Fruit fly (Drosophila melanogaster) whole organism, prepupa: ENCODE results near the gene CG9922.
A peak's percentile ranks its signal among the peaks of the same experiment; 100 is the strongest.

Experiments
- Blimp-1 ChIP-seq: fragments of 200-800 bp; sonication (Bioruptor generic); optimal IDR thresholded peaks from 3 replicates; lab custom pipeline; 2017; ENCODE audit warnings: missing biosample characterization, missing genetic modification characterization, mild to moderate bottlenecking, moderate library complexity, missing genetic modification reagents
- CG10631 ChIP-seq: fragments of 200-800 bp; sonication (Bioruptor generic); optimal IDR thresholded peaks from 2 replicates; lab custom pipeline; 2016; ENCODE audit warnings: missing biosample characterization, missing genetic modification characterization
- CG10669 ChIP-seq: fragments of 200-800 bp; sonication (Bioruptor generic); optimal IDR thresholded peaks from 3 replicates; lab custom pipeline; 2018; ENCODE audit warnings: missing biosample characterization, mild to moderate bottlenecking, missing genetic modification characterization, moderate library complexity
- CG11294 ChIP-seq: fragments of 200-800 bp; sonication (Bioruptor generic); IDR thresholded peaks from 2 replicates; pipeline ENCODE4 v1.3.6; 2022; ENCODE audit warnings: missing biosample characterization, missing genetic modification characterization
- CG11762 ChIP-seq: fragments of 200-800 bp; sonication (Bioruptor generic); optimal IDR thresholded peaks from 3 replicates; lab custom pipeline; 2016; ENCODE audit warnings: missing biosample characterization, missing genetic modification characterization; ENCODE audit not compliant: insufficient read depth
- CG11902 ChIP-seq: fragments of 200-800 bp; sonication (Bioruptor generic); optimal IDR thresholded peaks from 3 replicates; lab custom pipeline; 2016; ENCODE audit warnings: missing biosample characterization, missing genetic modification characterization
- CG15336 ChIP-seq: fragments of 200-800 bp; sonication (Bioruptor generic); IDR thresholded peaks from 2 replicates; pipeline ENCODE4 v1.3.6; 2022; ENCODE audit warnings: missing biosample characterization, missing genetic modification characterization
- CG16779 ChIP-seq: fragments of 200-800 bp; sonication (Bioruptor generic); optimal IDR thresholded peaks from 3 replicates; lab custom pipeline; 2017; ENCODE audit warnings: missing biosample characterization, mild to moderate bottlenecking, missing genetic modification characterization
- CG32006 ChIP-seq: fragments of 200-800 bp; sonication (Bioruptor generic); optimal IDR thresholded peaks from 3 replicates; lab custom pipeline; 2017; ENCODE audit warnings: missing biosample characterization, mild to moderate bottlenecking, missing genetic modification characterization
- CG3919 ChIP-seq: fragments of 200-800 bp; sonication (Bioruptor generic); optimal IDR thresholded peaks from 3 replicates; lab custom pipeline; 2016; ENCODE audit warnings: missing biosample characterization, missing genetic modification characterization
- CG4318 ChIP-seq: fragments of 200-800 bp; sonication (Bioruptor generic); optimal IDR thresholded peaks from 3 replicates; lab custom pipeline; 2017; ENCODE audit warnings: missing biosample characterization, mild to moderate bottlenecking, missing genetic modification characterization
- CG6163 ChIP-seq: fragments of 200-800 bp; sonication (Bioruptor generic); IDR thresholded peaks from 3 replicates; pipeline ENCODE4 v1.3.6; 2022; ENCODE audit warnings: missing biosample characterization, missing genetic modification characterization
- CG6276 ChIP-seq: fragments of 200-800 bp; sonication (Bioruptor generic); optimal IDR thresholded peaks from 2 replicates; lab custom pipeline; 2017; ENCODE audit warnings: missing biosample characterization, mild to moderate bottlenecking, missing genetic modification characterization
- CG7368 ChIP-seq: fragments of 200-800 bp; sonication (Bioruptor generic); optimal IDR thresholded peaks from 3 replicates; lab custom pipeline; 2016; ENCODE audit warnings: missing biosample characterization, missing genetic modification characterization
- CG8119 ChIP-seq: fragments of 200-800 bp; sonication (Bioruptor generic); IDR thresholded peaks from 3 replicates; pipeline ENCODE4 v1.3.6; 2022; ENCODE audit warnings: missing biosample characterization, missing genetic modification characterization
- CG9139 ChIP-seq: fragments of 200-800 bp; sonication (Bioruptor generic); optimal IDR thresholded peaks from 3 replicates; lab custom pipeline; 2017; ENCODE audit warnings: missing biosample characterization, mild to moderate bottlenecking, missing genetic modification characterization
- Eip78C ChIP-seq: fragments of 200-800 bp; sonication (Bioruptor generic); peaks from one replicate; lab custom pipeline; 2016; ENCODE audit warnings: missing biosample characterization, missing genetic modification characterization
- Eip93F ChIP-seq: fragments of 200-800 bp; sonication (Bioruptor generic); optimal IDR thresholded peaks from 2 replicates; lab custom pipeline; 2016; ENCODE audit warnings: missing biosample characterization, mild to moderate bottlenecking, missing genetic modification characterization
- Gug ChIP-seq: fragments of 200-800 bp; sonication (Bioruptor generic); IDR thresholded peaks from 2 replicates; pipeline ENCODE4 v1.3.6; 2022; ENCODE audit warnings: missing biosample characterization, missing genetic modification characterization
- Hr38 ChIP-seq: sonication (Bioruptor generic); optimal IDR thresholded peaks from 2 replicates; lab custom pipeline; 2016; ENCODE audit warnings: missing biosample characterization, missing genetic modification characterization
- Hr39 ChIP-seq: fragments of 200-800 bp; sonication (Bioruptor generic); optimal IDR thresholded peaks from 2 replicates; lab custom pipeline; 2016; ENCODE audit warnings: missing biosample characterization, missing genetic modification characterization
- Hr4 ChIP-seq: fragments of 200-800 bp; sonication (Bioruptor generic); optimal IDR thresholded peaks from 3 replicates; lab custom pipeline; 2016; ENCODE audit warnings: missing biosample characterization, missing genetic modification characterization
- Lpt ChIP-seq: fragments of 200-800 bp; sonication (Bioruptor generic); optimal IDR thresholded peaks from 3 replicates; lab custom pipeline; 2016; ENCODE audit warnings: missing biosample characterization, missing genetic modification characterization
- Smox ChIP-seq: fragments of 200-800 bp; sonication (Bioruptor generic); optimal IDR thresholded peaks from 3 replicates; lab custom pipeline; 2016; ENCODE audit warnings: missing biosample characterization, missing genetic modification characterization
- achi ChIP-seq: fragments of 200-800 bp; sonication (Bioruptor generic); optimal IDR thresholded peaks from 3 replicates; lab custom pipeline; 2016; ENCODE audit warnings: missing biosample characterization, missing genetic modification characterization
- acj6 ChIP-seq: fragments of 200-800 bp; sonication (Bioruptor generic); optimal IDR thresholded peaks from 3 replicates; lab custom pipeline; 2016; ENCODE audit warnings: missing biosample characterization, missing genetic modification characterization
- cyc ChIP-seq: fragments of 200-800 bp; sonication (Bioruptor generic); optimal IDR thresholded peaks from 3 replicates; lab custom pipeline; 2016; ENCODE audit warnings: missing biosample characterization, missing genetic modification characterization
- dac ChIP-seq: fragments of 200-800 bp; sonication (Bioruptor generic); optimal IDR thresholded peaks from 2 replicates; lab custom pipeline; 2017; ENCODE audit warnings: missing biosample characterization, mild to moderate bottlenecking, missing genetic modification characterization
- eg ChIP-seq: fragments of 200-800 bp; sonication (Bioruptor generic); IDR thresholded peaks from 3 replicates; pipeline ENCODE4 v1.3.6; 2022; ENCODE audit warnings: missing biosample characterization, missing genetic modification characterization
- esn ChIP-seq: fragments of 200-800 bp; sonication (Bioruptor generic); optimal IDR thresholded peaks from 2 replicates; lab custom pipeline; 2016; ENCODE audit warnings: missing biosample characterization, mild to moderate bottlenecking, missing genetic modification characterization, moderate library complexity
- fd85E ChIP-seq: fragments of 200-800 bp; sonication (Bioruptor generic); optimal IDR thresholded peaks from 3 replicates; lab custom pipeline; 2016; ENCODE audit warnings: missing biosample characterization, missing genetic modification characterization
- fkh ChIP-seq: fragments of 200-800 bp; sonication (Bioruptor generic); optimal IDR thresholded peaks from 3 replicates; lab custom pipeline; 2017; ENCODE audit warnings: missing biosample characterization, mild to moderate bottlenecking, missing genetic modification characterization, moderate library complexity
- lz ChIP-seq: fragments of 200-800 bp; sonication (Bioruptor generic); optimal IDR thresholded peaks from 3 replicates; lab custom pipeline; 2016; ENCODE audit warnings: missing biosample characterization, missing genetic modification characterization
- net ChIP-seq: fragments of 200-800 bp; sonication (Bioruptor generic); optimal IDR thresholded peaks from 3 replicates; lab custom pipeline; 2016; ENCODE audit warnings: missing biosample characterization, missing genetic modification characterization
- salr ChIP-seq, 2 experiments: fragments of 200-800 bp; sonication (Bioruptor generic); optimal IDR thresholded peaks; 3 replicates each; lab custom pipeline; 2016 to 2018; ENCODE audit warnings: missing biosample characterization in 2 of 2, missing genetic modification characterization in 2 of 2, mild to moderate bottlenecking in 1 of 2
- ss ChIP-seq, 2 experiments: fragments of 200-800 bp; sonication (Bioruptor generic); optimal IDR thresholded peaks; 2 replicates in 1 of 2; 3 replicates in 1 of 2; lab custom pipeline; 2017 to 2018; ENCODE audit warnings: mild to moderate bottlenecking in 2 of 2, missing biosample characterization in 2 of 2, missing genetic modification characterization in 2 of 2, moderate library complexity in 1 of 2
- vri ChIP-seq: fragments of 200-800 bp; sonication (Bioruptor generic); optimal IDR thresholded peaks from 3 replicates; lab custom pipeline; 2016; ENCODE audit warnings: missing biosample characterization, mild to moderate bottlenecking, missing genetic modification characterization

Gene CG9922

DNA sequence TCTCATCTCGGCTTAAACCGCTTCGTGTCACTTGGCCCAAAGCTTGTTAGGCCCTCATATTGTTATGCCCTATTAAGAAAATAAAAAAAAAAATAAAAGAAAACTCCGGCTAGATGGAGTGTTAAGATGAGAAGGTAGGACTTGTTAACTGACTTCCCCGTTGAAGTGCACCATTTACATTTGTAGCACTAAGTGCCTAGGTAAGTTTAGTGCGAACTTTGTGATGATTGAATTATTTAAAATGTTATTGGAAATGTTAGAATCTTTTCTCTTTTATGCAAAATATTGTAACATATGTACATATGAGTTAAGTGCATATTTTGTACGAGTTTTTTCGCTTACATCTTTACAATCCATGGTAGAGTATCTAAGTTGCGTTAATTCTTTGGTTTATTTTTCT, 38.0 kb downstream of the CG9922 start:
- TF ChIP-seq CG11762 (GFP tag; lab: Kevin White, UChicago): no peak
- TF ChIP-seq CG7368 (GFP tag; lab: Kevin White, UChicago): no peak
- TF ChIP-seq CG6163 (GFP tag; lab: Robert Waterston, UW): no peak
- no peak for TF ChIP-seq CG16779
- TF ChIP-seq lz (GFP tag; lab: Kevin White, UChicago): no peak
- TF ChIP-seq CG4318 (GFP tag; lab: Kevin White, UChicago): no peak
- no peak for TF ChIP-seq Hr38 (GFP tag; lab: Kevin White, UChicago)
- peak; percentile 37 for TF ChIP-seq Eip78C (GFP tag; lab: Kevin White, UChicago)
- TF ChIP-seq CG10669 (GFP tag; lab: Kevin White, UChicago): no peak
- peak; percentile 10 for TF ChIP-seq fkh
- no peak for TF ChIP-seq CG9139 (GFP tag; lab: Kevin White, UChicago)

DNA sequence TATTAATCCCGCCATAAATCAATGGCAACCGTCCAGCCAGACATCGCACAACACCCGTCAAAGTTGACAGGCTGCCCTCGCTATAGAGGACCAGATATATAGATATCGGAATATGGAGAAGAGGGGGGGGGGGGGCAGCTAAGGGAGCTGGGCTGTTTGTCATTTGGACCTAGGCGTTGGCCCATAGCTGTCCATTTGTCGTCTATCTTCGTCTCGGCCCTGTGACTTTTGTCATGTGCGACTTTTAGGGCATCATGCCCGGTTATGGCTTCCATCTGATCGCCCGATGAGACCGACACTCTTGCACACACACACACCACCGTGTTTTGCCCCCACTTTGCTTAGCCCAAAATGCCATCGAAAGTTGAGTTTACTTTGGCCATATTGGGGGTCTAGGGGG, 38.4 kb downstream of the CG9922 start:
- TF ChIP-seq fkh: no peak
- TF ChIP-seq Lpt (GFP tag; lab: Kevin White, UChicago): no peak
- no peak for TF ChIP-seq CG3919 (GFP tag; lab: Kevin White, UChicago)
- no peak for TF ChIP-seq fd85E (GFP tag; lab: Kevin White, UChicago)
- TF ChIP-seq Gug: no peak
- no peak for TF ChIP-seq Blimp-1 (GFP tag; lab: Kevin White, UChicago)
- no peak for TF ChIP-seq CG6276
- no peak for TF ChIP-seq CG8119
- no peak for TF ChIP-seq cyc (GFP tag; lab: Kevin White, UChicago)
- TF ChIP-seq Eip93F: no peak
- TF ChIP-seq achi (GFP tag; lab: Kevin White, UChicago): no peak
- TF ChIP-seq eg: no peak
- no peak for TF ChIP-seq dac (GFP tag; lab: Kevin White, UChicago)
- no peak for TF ChIP-seq Hr39 (GFP tag; lab: Kevin White, UChicago)
- TF ChIP-seq Eip78C (GFP tag; lab: Kevin White, UChicago): no peak
- no peak for TF ChIP-seq CG10631 (GFP tag; lab: Kevin White, UChicago)
- TF ChIP-seq salr (GFP tag; optimal IDR thresholded peaks at IDR 0.05; lab: Kevin White, UChicago): no peak
- TF ChIP-seq esn (GFP tag; lab: Kevin White, UChicago): no peak
- TF ChIP-seq Smox: no peak
- TF ChIP-seq net (GFP tag; lab: Kevin White, UChicago): no peak

dm6 chr3R:13995933-13996332, 40.3 kb downstream of the CG9922 start:
- TF ChIP-seq CG6163 (GFP tag; lab: Robert Waterston, UW): no peak
- TF ChIP-seq eg: peak; percentile 54; the same call in 1 of the 3 replicates

- TF ChIP-seq CG15336 (GFP tag; lab: Robert Waterston, UW) (peak; percentile 18; the same call in 1 of the 2 replicates), eg (no peak), Hr4 (GFP tag; lab: Kevin White, UChicago) (peak; percentile 80), CG32006 (GFP tag; lab: Kevin White, UChicago) (peak; percentile 55), ss (GFP tag; optimal IDR thresholded peaks at IDR 0.05; lab: Kevin White, UChicago) (no peak), CG6163 (GFP tag; lab: Robert Waterston, UW) (no peak), vri (no peak), acj6 (no peak), salr (GFP tag; optimal IDR thresholded peaks at IDR 0.05; lab: Kevin White, UChicago) (no peak), CG4318 (GFP tag; lab: Kevin White, UChicago) (peak; percentile 38), CG11294 (GFP tag; lab: Robert Waterston, UW) (no peak), CG8119 (peak; percentile 52; the same call in 1 of the 3 replicates), CG11902 (GFP tag; lab: Kevin White, UChicago) (no peak), fkh (no peak), CG16779 (no peak)
These were observed 40.8 kb downstream of the CG9922 start for dm6 chr3R:13995426-13995825.
